Worm (Caenorhabditis elegans): ENCODE data around the gene F49F1.5.
"Not testable (repeated sequence)": the region's sequence is repeated elsewhere in the genome, so short reads cannot be mapped to it uniquely, and the experiment has no call there.

F49F1.5 gene

ce11 chrIV:4120263-4120662 lies at the start of gene F49F1.5:
Gene F49F1.5, minus strand, starts transcription at chrIV:4120415.
- no peak for TF ChIP-seq T22C8.4 (GFP tag; IDR thresholded peaks at IDR 0.05)
- TF ChIP-seq ref-1 (GFP tag; conservative IDR thresholded peaks at IDR 0.05), result no peak
- TF ChIP-seq ztf-29 (GFP tag; IDR thresholded peaks at IDR 0.05), result no peak
- TF ChIP-seq klf-2 (GFP tag; conservative IDR thresholded peaks at IDR 0.05), result no peak
- TF ChIP-seq flt-1 (GFP tag; IDR thresholded peaks at IDR 0.05), result no peak
- no peak for TF ChIP-seq ztf-23 (GFP tag; IDR thresholded peaks at IDR 0.05)

ce11 chrIV:4167296-4167695 lies 47.1 kb upstream of the F49F1.5 start:
- TF ChIP-seq cog-1 (tag; optimal IDR thresholded peaks at IDR 0.05) (no peak), flt-1 (GFP tag; IDR thresholded peaks at IDR 0.05) (no peak), klf-2 (GFP tag; conservative IDR thresholded peaks at IDR 0.05) (no peak), T22C8.4 (GFP tag; IDR thresholded peaks at IDR 0.05) (no peak), tab-1 (GFP tag; IDR thresholded peaks at IDR 0.05) (no peak), ztf-29 (GFP tag; IDR thresholded peaks at IDR 0.05) (no peak), ztf-23 (GFP tag; IDR thresholded peaks at IDR 0.05) (no peak), med-1 (GFP tag; optimal IDR thresholded peaks at IDR 0.05; ENCODE audit: insufficient read depth) (no peak), ref-1 (GFP tag; conservative IDR thresholded peaks at IDR 0.05) (no peak)

ce11 chrIV:4164392-4164791 lies 44.2 kb upstream of the F49F1.5 start, which contains the start of gene scrm-8:
Gene scrm-8, plus strand, starts transcription at chrIV:4164692.
- TF ChIP-seq ref-1 (GFP tag; conservative IDR thresholded peaks at IDR 0.05) (no peak), ztf-29 (GFP tag; IDR thresholded peaks at IDR 0.05) (no peak), cog-1 (tag; optimal IDR thresholded peaks at IDR 0.05) (no peak), T22C8.4 (GFP tag; IDR thresholded peaks at IDR 0.05) (no peak), tab-1 (GFP tag; IDR thresholded peaks at IDR 0.05) (no peak), ztf-23 (GFP tag; IDR thresholded peaks at IDR 0.05) (no peak), klf-2 (GFP tag; conservative IDR thresholded peaks at IDR 0.05) (no peak), flt-1 (GFP tag; IDR thresholded peaks at IDR 0.05) (no peak)

- TF ChIP-seq ztf-29 (GFP tag; IDR thresholded peaks at IDR 0.05) (no peak), med-1 (GFP tag; optimal IDR thresholded peaks at IDR 0.05; ENCODE audit: insufficient read depth) (no peak), klf-2 (GFP tag; conservative IDR thresholded peaks at IDR 0.05) (no peak), tab-1 (GFP tag; IDR thresholded peaks at IDR 0.05) (no peak), flt-1 (GFP tag; IDR thresholded peaks at IDR 0.05) (no peak), ztf-23 (GFP tag; IDR thresholded peaks at IDR 0.05) (no peak), cog-1 (tag; optimal IDR thresholded peaks at IDR 0.05) (no peak), T22C8.4 (GFP tag; IDR thresholded peaks at IDR 0.05) (no peak), ref-1 (GFP tag; conservative IDR thresholded peaks at IDR 0.05) (no peak)
Measured at ce11 chrIV:4162121-4162520, 41.9 kb upstream of the F49F1.5 start, which contains the start of gene scrm-5. Gene scrm-5, plus strand, starts transcription at chrIV:4162421.

- no peak for TF ChIP-seq tab-1 (GFP tag; IDR thresholded peaks at IDR 0.05)
- TF ChIP-seq cog-1 (tag; optimal IDR thresholded peaks at IDR 0.05), result no peak
- TF ChIP-seq ref-1 (GFP tag; conservative IDR thresholded peaks at IDR 0.05), result no peak
- TF ChIP-seq T22C8.4 (GFP tag; IDR thresholded peaks at IDR 0.05), result no peak
- TF ChIP-seq ztf-29 (GFP tag; IDR thresholded peaks at IDR 0.05), result no peak
- TF ChIP-seq klf-2 (GFP tag; conservative IDR thresholded peaks at IDR 0.05), result no peak
- TF ChIP-seq flt-1 (GFP tag; IDR thresholded peaks at IDR 0.05), result no peak
- no peak for TF ChIP-seq med-1 (GFP tag; optimal IDR thresholded peaks at IDR 0.05; ENCODE audit: insufficient read depth)
- TF ChIP-seq ztf-23 (GFP tag; IDR thresholded peaks at IDR 0.05), result no peak
Measured at ce11 chrIV:4154641-4155040, 34.4 kb upstream of the F49F1.5 start, which contains the start of gene K08D10.14. Gene K08D10.14, plus strand, starts transcription at chrIV:4154941.

- TF ChIP-seq tab-1 (GFP tag; IDR thresholded peaks at IDR 0.05), result no peak
- TF ChIP-seq ztf-23 (GFP tag; IDR thresholded peaks at IDR 0.05), result no peak
- TF ChIP-seq flt-1 (GFP tag; IDR thresholded peaks at IDR 0.05), result no peak
- TF ChIP-seq med-1 (GFP tag; optimal IDR thresholded peaks at IDR 0.05; ENCODE audit: insufficient read depth), result no peak
- TF ChIP-seq T22C8.4 (GFP tag; IDR thresholded peaks at IDR 0.05), result no peak
- TF ChIP-seq ref-1 (GFP tag; conservative IDR thresholded peaks at IDR 0.05), result no peak
- TF ChIP-seq cog-1 (tag; optimal IDR thresholded peaks at IDR 0.05), result no peak
- no peak for TF ChIP-seq ztf-29 (GFP tag; IDR thresholded peaks at IDR 0.05)
- TF ChIP-seq klf-2 (GFP tag; conservative IDR thresholded peaks at IDR 0.05), result no peak
Measured at ce11 chrIV:4152143-4152542, 31.9 kb upstream of the F49F1.5 start, which contains the start of the genes K08D10.10 and R07C12.1. Gene K08D10.10, plus strand, starts transcription at chrIV:4152235. Gene R07C12.1, plus strand, starts transcription at chrIV:4152456.

ce11 chrIV:4150138-4150537 lies 29.9 kb upstream of the F49F1.5 start:
- TF ChIP-seq ref-1 (GFP tag; conservative IDR thresholded peaks at IDR 0.05) (no peak), med-1 (GFP tag; optimal IDR thresholded peaks at IDR 0.05; ENCODE audit: insufficient read depth) (no peak), cog-1 (tag; optimal IDR thresholded peaks at IDR 0.05) (no peak), klf-2 (GFP tag; conservative IDR thresholded peaks at IDR 0.05) (no peak)

ce11 chrIV:4147891-4148290 lies 27.7 kb upstream of the F49F1.5 start:
- TF ChIP-seq ztf-23 (GFP tag; IDR thresholded peaks at IDR 0.05), result no peak
- TF ChIP-seq tab-1 (GFP tag; IDR thresholded peaks at IDR 0.05), result no peak
- TF ChIP-seq T22C8.4 (GFP tag; IDR thresholded peaks at IDR 0.05), result no peak
- TF ChIP-seq klf-2 (GFP tag; conservative IDR thresholded peaks at IDR 0.05), result no peak
- no peak for TF ChIP-seq flt-1 (GFP tag; IDR thresholded peaks at IDR 0.05)
- no peak for TF ChIP-seq med-1 (GFP tag; optimal IDR thresholded peaks at IDR 0.05; ENCODE audit: insufficient read depth)
- no peak for TF ChIP-seq ztf-29 (GFP tag; IDR thresholded peaks at IDR 0.05)
- no peak for TF ChIP-seq ref-1 (GFP tag; conservative IDR thresholded peaks at IDR 0.05)
- TF ChIP-seq cog-1 (tag; optimal IDR thresholded peaks at IDR 0.05), result no peak

- no peak for TF ChIP-seq ztf-29 (GFP tag; IDR thresholded peaks at IDR 0.05)
- TF ChIP-seq cog-1 (tag; optimal IDR thresholded peaks at IDR 0.05), result no peak
- TF ChIP-seq med-1 (GFP tag; optimal IDR thresholded peaks at IDR 0.05; ENCODE audit: insufficient read depth), result no peak
- TF ChIP-seq klf-2 (GFP tag; conservative IDR thresholded peaks at IDR 0.05), result no peak
- no peak for TF ChIP-seq tab-1 (GFP tag; IDR thresholded peaks at IDR 0.05)
- no peak for TF ChIP-seq T22C8.4 (GFP tag; IDR thresholded peaks at IDR 0.05)
- no peak for TF ChIP-seq ztf-23 (GFP tag; IDR thresholded peaks at IDR 0.05)
- no peak for TF ChIP-seq flt-1 (GFP tag; IDR thresholded peaks at IDR 0.05)
- no peak for TF ChIP-seq ref-1 (GFP tag; conservative IDR thresholded peaks at IDR 0.05)
Measured at ce11 chrIV:4144784-4145183, 24.6 kb upstream of the F49F1.5 start, which contains the start of gene R07C12.3. Gene R07C12.3, plus strand, starts transcription at chrIV:4145084.

ce11 chrIV:4142986-4143385 lies 22.8 kb upstream of the F49F1.5 start, which contains the start of gene F49F1.12:
Gene F49F1.12, minus strand, starts transcription at chrIV:4143086.
- TF ChIP-seq cog-1 (tag; optimal IDR thresholded peaks at IDR 0.05); klf-2 (GFP tag; conservative IDR thresholded peaks at IDR 0.05); T22C8.4 (GFP tag; IDR thresholded peaks at IDR 0.05): not testable (repeated sequence)
